Fruit fly (Drosophila melanogaster) Kc167 (cell line): Measurements from ENCODE around the gene plx.

Experiments used
- Myc ChIP-seq: fragments of >200 bp; optimal IDR thresholded peaks from 2 replicates; lab custom pipeline; 2017; ENCODE audit warnings: missing external identifiers
- insv ChIP-seq: fragments of >200 bp; optimal IDR thresholded peaks from 3 replicates; lab custom pipeline; 2018; ENCODE audit warnings: missing external identifiers
- psq ChIP-seq: fragments of >200 bp; optimal IDR thresholded peaks from 2 replicates; lab custom pipeline; 2017; ENCODE audit warnings: missing external identifiers
- ttk ChIP-seq: sonication (Bioruptor generic); optimal IDR thresholded peaks from 2 replicates; lab custom pipeline; 2017; ENCODE audit warnings: missing external identifiers

DNA sequence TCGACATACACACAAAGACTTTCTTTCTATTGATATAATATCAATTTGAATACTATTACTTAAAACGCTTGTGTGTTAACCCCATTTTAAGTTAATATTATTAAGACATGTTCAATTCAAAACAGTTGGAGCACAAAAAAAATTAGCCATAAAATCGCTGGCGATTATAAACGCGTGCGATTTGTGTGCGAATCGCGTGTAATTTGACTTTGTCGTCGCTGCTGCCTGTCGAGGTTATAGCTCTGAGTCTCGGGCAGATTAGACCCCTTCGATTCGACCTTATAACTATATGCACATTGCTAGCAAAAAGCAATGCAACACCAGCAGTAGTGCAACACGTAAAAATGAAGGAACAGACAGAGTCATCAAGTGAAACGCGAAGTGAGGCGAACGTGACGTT is 19.3 kb downstream of the plx start:
- TF ChIP-seq psq (lab: Kevin White, UChicago), result no peak
- TF ChIP-seq ttk (lab: Kevin White, UChicago), result no peak
- TF ChIP-seq insv (lab: Kevin White, UChicago), result no peak
- TF ChIP-seq Myc (lab: Kevin White, UChicago), result no peak
